Worm (Caenorhabditis elegans): ENCODE data around the gene Y53F4B.21.

DNA sequence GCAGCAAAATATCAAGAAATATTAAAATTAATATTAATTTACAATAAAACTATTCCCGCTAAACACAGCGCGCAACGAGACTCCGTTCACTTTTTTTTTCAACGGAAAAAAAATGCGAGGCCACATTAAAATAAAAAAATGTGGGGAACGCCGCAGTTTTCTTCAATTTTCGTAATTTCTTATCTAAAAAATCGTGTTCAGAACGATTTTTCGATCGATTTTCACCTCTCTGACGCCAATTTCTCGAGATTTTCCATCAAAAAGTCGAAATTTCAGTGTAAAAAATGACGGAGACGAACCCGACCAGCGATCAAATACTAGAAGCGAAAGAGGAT lies at the start of gene Y53F4B.21:
- TF ChIP-seq nhr-11 (tag; optimal IDR thresholded peaks at IDR 0.05) (no peak), unc-39 (tag; optimal IDR thresholded peaks at IDR 0.05) (no peak), nhr-25 (tag; optimal IDR thresholded peaks at IDR 0.05; ENCODE audit: borderline replicate concordance, insufficient read depth) (no peak), dve-1 (tag; optimal IDR thresholded peaks at IDR 0.05; ENCODE audit: insufficient read depth) (no peak), lsy-2 (tag; optimal IDR thresholded peaks at IDR 0.05) (no peak), nhr-10 (tag; optimal IDR thresholded peaks at IDR 0.05) (no peak), daf-12 (tag; optimal IDR thresholded peaks at IDR 0.05) (no peak), pqm-1 (tag; optimal IDR thresholded peaks at IDR 0.05) (no peak), dmd-9 (GFP tag; IDR thresholded peaks at IDR 0.05) (no peak), egl-27 (tag; optimal IDR thresholded peaks at IDR 0.05) (no peak), fkh-10 (GFP tag; optimal IDR thresholded peaks at IDR 0.05) (no peak)

All from whole organism, L4 larva.